Worm (Caenorhabditis elegans) whole organism, L2 larva: ENCODE measurements around the gene sri-45.

ENCODE experiments used
- C34F6.9 ChIP-seq: fragments of 150-350 bp; optimal IDR thresholded peaks from 2 replicates; lab custom pipeline; 2014; ENCODE audit warnings: missing biosample characterization, missing genetic modification characterization
- F13H6.1 ChIP-seq: sonication (generic microtip); optimal IDR thresholded peaks from 2 replicates; lab custom pipeline; 2016; ENCODE audit warnings: missing genetic modification characterization, missing compliant biosample characterization
- Y55F3AM.14 ChIP-seq: fragments of 200-800 bp; sonication (Bioruptor generic); optimal IDR thresholded peaks from 2 replicates; lab custom pipeline; 2018; ENCODE audit warnings: mild to moderate bottlenecking, missing genetic modification characterization, missing compliant biosample characterization
- alr-1 ChIP-seq: fragments of 150-350 bp; optimal IDR thresholded peaks from 2 replicates; lab custom pipeline; 2014; ENCODE audit warnings: missing biosample characterization, missing genetic modification characterization
- aly-2 ChIP-seq: fragments of 150-350 bp; optimal IDR thresholded peaks from 2 replicates; lab custom pipeline; 2014; ENCODE audit warnings: missing biosample characterization, missing genetic modification characterization
- ama-1 ChIP-seq: fragments of 150-350 bp; optimal IDR thresholded peaks from 2 replicates; lab custom pipeline; 2018; ENCODE audit warnings: inconsistent platforms
- blmp-1 ChIP-seq: sonication (generic microtip); optimal IDR thresholded peaks from 2 replicates; lab custom pipeline; 2017; ENCODE audit warnings: missing genetic modification characterization, mild to moderate bottlenecking, missing compliant biosample characterization, antibody characterized with exemption, moderate library complexity; ENCODE audit not compliant: insufficient read depth
- ceh-16 ChIP-seq: fragments of 150-350 bp; optimal IDR thresholded peaks from 2 replicates; lab custom pipeline; 2014; ENCODE audit warnings: missing biosample characterization, missing genetic modification characterization
- ceh-82 ChIP-seq: fragments of 150-350 bp; optimal IDR thresholded peaks from 2 replicates; lab custom pipeline; 2014; ENCODE audit warnings: missing biosample characterization, missing genetic modification characterization
- crh-2 ChIP-seq: sonication (generic microtip); optimal IDR thresholded peaks from 2 replicates; lab custom pipeline; 2017; ENCODE audit warnings: missing biosample characterization, missing genetic modification characterization
- dmd-4 ChIP-seq: sonication (generic microtip); optimal IDR thresholded peaks from 2 replicates; lab custom pipeline; 2017; ENCODE audit warnings: missing biosample characterization, missing genetic modification characterization
- egl-27 ChIP-seq: sonication (generic microtip); optimal IDR thresholded peaks from 3 replicates; lab custom pipeline; 2017; ENCODE audit warnings: missing biosample characterization, missing genetic modification reagents, missing genetic modification characterization
- elt-1 ChIP-seq: fragments of 150-350 bp; optimal IDR thresholded peaks from 2 replicates; lab custom pipeline; 2014; ENCODE audit warnings: missing biosample characterization, missing genetic modification characterization
- elt-3 ChIP-seq: sonication (generic microtip); optimal IDR thresholded peaks from 2 replicates; lab custom pipeline; 2017; ENCODE audit warnings: missing biosample characterization, missing genetic modification characterization
- fos-1 ChIP-seq: fragments of 150-350 bp; optimal IDR thresholded peaks from 2 replicates; lab custom pipeline; 2014; ENCODE audit warnings: missing biosample characterization, missing genetic modification characterization
- lin-11 ChIP-seq: fragments of 150-350 bp; sonication (generic microtip); optimal IDR thresholded peaks from 2 replicates; lab custom pipeline; 2014; ENCODE audit warnings: missing biosample characterization, missing genetic modification characterization, inconsistent platforms, mixed read lengths
- lin-13 ChIP-seq: fragments of 150-350 bp; optimal IDR thresholded peaks from 2 replicates; lab custom pipeline; 2014; ENCODE audit warnings: missing biosample characterization, missing genetic modification reagents, missing genetic modification characterization
- lin-39 ChIP-seq: fragments of 150-350 bp; optimal IDR thresholded peaks from 2 replicates; lab custom pipeline; 2014; ENCODE audit warnings: missing biosample characterization, missing genetic modification reagents, missing genetic modification characterization
- mab-5 ChIP-seq: fragments of 150-350 bp; optimal IDR thresholded peaks from 2 replicates; lab custom pipeline; 2014; ENCODE audit warnings: missing biosample characterization, missing genetic modification characterization
- mbf-1 ChIP-seq: sonication (generic microtip); optimal IDR thresholded peaks from 2 replicates; lab custom pipeline; 2017; ENCODE audit warnings: missing biosample characterization, missing genetic modification characterization
- mdl-1 ChIP-seq, 2 experiments: fragments of 150-350 bp in 1 of 2; sonication (generic microtip) in 1 of 2; optimal IDR thresholded peaks; 2 replicates each; lab custom pipeline; 2017; ENCODE audit warnings: missing biosample characterization in 2 of 2, missing genetic modification characterization in 2 of 2
- nhr-10 ChIP-seq: sonication (generic microtip); optimal IDR thresholded peaks from 2 replicates; lab custom pipeline; 2017; ENCODE audit warnings: missing biosample characterization, missing genetic modification characterization
- nhr-12 ChIP-seq: fragments of 150-350 bp; optimal IDR thresholded peaks from 2 replicates; lab custom pipeline; 2014; ENCODE audit warnings: missing biosample characterization, missing genetic modification characterization
- nhr-21 ChIP-seq: fragments of 150-350 bp; optimal IDR thresholded peaks from 2 replicates; lab custom pipeline; 2014; ENCODE audit warnings: missing biosample characterization, missing genetic modification characterization
- nhr-6 ChIP-seq: fragments of 150-350 bp; optimal IDR thresholded peaks from 2 replicates; lab custom pipeline; 2014; ENCODE audit warnings: missing biosample characterization, missing genetic modification characterization
- nhr-77 ChIP-seq: fragments of 150-350 bp; optimal IDR thresholded peaks from 2 replicates; lab custom pipeline; 2014; ENCODE audit warnings: missing biosample characterization, missing genetic modification characterization
- peb-1 ChIP-seq: fragments of 150-350 bp; optimal IDR thresholded peaks from 2 replicates; lab custom pipeline; 2014; ENCODE audit warnings: missing biosample characterization, missing genetic modification characterization
- sem-4 ChIP-seq: fragments of 150-350 bp; optimal IDR thresholded peaks from 2 replicates; lab custom pipeline; 2014; ENCODE audit warnings: missing biosample characterization, missing genetic modification reagents, missing genetic modification characterization
- skn-1 ChIP-seq: sonication (generic microtip); optimal IDR thresholded peaks from 2 replicates; lab custom pipeline; 2017; ENCODE audit warnings: missing biosample characterization, missing genetic modification characterization
- snpc-4 ChIP-seq: fragments of 150-350 bp; optimal IDR thresholded peaks from 2 replicates; lab custom pipeline; 2014; ENCODE audit warnings: missing biosample characterization, missing genetic modification characterization
- unc-39 ChIP-seq: fragments of 150-350 bp; optimal IDR thresholded peaks from 2 replicates; lab custom pipeline; 2014; ENCODE audit warnings: missing biosample characterization, missing genetic modification characterization
- unc-62 ChIP-seq: fragments of 150-350 bp; optimal IDR thresholded peaks from 2 replicates; lab custom pipeline; 2014; ENCODE audit warnings: missing biosample characterization, missing genetic modification reagents, missing genetic modification characterization
- zag-1 ChIP-seq: fragments of 150-350 bp; optimal IDR thresholded peaks from 2 replicates; lab custom pipeline; 2014; ENCODE audit warnings: missing biosample characterization, missing genetic modification characterization
- ztf-1 ChIP-seq: fragments of 200-800 bp; sonication (Bioruptor generic); conservative IDR thresholded peaks from 2 replicates; pipeline ENCODE4 v1.3.6; 2022; ENCODE audit warnings: missing genetic modification characterization, missing compliant biosample characterization
- ztf-4 ChIP-seq: fragments of 150-350 bp; optimal IDR thresholded peaks from 2 replicates; lab custom pipeline; 2014; ENCODE audit warnings: missing biosample characterization, missing genetic modification characterization

sri-45 gene

DNA sequence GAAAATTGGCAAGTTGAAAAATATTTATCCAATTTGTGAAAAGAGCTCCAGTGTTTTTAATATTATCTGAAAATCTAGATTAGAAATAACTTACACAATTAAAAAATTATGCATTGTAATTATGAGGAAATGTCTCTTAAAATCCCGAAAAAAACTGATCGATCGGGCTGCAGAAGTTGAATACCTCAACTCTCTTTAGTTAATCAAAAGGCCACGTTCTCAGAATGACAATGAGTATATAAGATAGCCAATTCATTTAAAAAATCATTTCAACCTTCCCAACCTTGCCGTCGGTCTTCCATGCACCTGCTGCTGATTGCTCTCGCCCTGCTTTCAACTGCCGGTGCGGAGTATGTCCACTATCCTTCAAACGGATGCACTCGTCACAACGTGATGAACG lies 28.2 kb upstream of the sri-45 start, which contains the start of gene T02H6.4:
T02H6.4 (plus strand) TSS at position 301 of the 400 bp plus-strand sequence.
- TF ChIP-seq ztf-4 (tag; lab: Kevin White, UChicago) (no peak), mdl-1 (tag; optimal IDR thresholded peaks at IDR 0.05; lab: Kevin White, UChicago) (no peak), nhr-77 (tag; lab: Kevin White, UChicago) (no peak), egl-27 (tag; lab: Kevin White, UChicago) (no peak)

DNA sequence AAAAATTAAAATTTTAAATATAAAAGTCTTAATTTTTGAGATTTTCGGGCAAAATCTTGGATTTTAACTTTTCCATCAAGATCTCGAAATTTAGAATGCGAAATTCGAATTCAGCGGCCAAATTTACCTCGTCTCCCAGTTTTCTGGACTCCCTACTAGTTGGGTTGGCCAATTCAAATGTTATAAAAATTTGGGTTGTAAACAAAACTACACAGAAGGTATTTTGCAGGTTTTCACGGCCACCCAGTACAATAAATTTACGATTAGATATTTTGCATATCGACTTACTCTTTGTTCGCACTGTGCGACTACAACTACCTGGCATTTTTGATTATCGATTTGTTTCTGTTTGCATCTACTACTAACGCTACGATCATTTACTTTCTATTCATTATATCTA lies 23.2 kb upstream of the sri-45 start, which contains the start of gene T02H6.5:
T02H6.5 (plus strand) TSS at position 301 of the 400 bp plus-strand sequence.
- TF ChIP-seq lin-13 (GFP tag; lab: Kevin White, UChicago): no peak
- no peak for TF ChIP-seq mdl-1 (tag; optimal IDR thresholded peaks at IDR 0.05; lab: Kevin White, UChicago)
- no peak for TF ChIP-seq mab-5 (tag; lab: Kevin White, UChicago)
- TF ChIP-seq fos-1 (tag; lab: Kevin White, UChicago): no peak
- TF ChIP-seq snpc-4: no peak
- TF ChIP-seq mbf-1 (tag; lab: Kevin White, UChicago): no peak
- no peak for TF ChIP-seq nhr-6 (tag; lab: Kevin White, UChicago)
- TF ChIP-seq F13H6.1: no peak
- no peak for TF ChIP-seq blmp-1 (tag; lab: Kevin White, UChicago)
- TF ChIP-seq ceh-16 (tag; lab: Kevin White, UChicago): no peak
- TF ChIP-seq egl-27 (tag; lab: Kevin White, UChicago): no peak
- TF ChIP-seq aly-2 (tag; lab: Kevin White, UChicago): no peak
- no peak for TF ChIP-seq skn-1 (tag; lab: Kevin White, UChicago)
- no peak for TF ChIP-seq elt-3 (tag; lab: Kevin White, UChicago)
- no peak for TF ChIP-seq peb-1 (tag; lab: Kevin White, UChicago)
- TF ChIP-seq lin-39 (tag; lab: Kevin White, UChicago): no peak

DNA sequence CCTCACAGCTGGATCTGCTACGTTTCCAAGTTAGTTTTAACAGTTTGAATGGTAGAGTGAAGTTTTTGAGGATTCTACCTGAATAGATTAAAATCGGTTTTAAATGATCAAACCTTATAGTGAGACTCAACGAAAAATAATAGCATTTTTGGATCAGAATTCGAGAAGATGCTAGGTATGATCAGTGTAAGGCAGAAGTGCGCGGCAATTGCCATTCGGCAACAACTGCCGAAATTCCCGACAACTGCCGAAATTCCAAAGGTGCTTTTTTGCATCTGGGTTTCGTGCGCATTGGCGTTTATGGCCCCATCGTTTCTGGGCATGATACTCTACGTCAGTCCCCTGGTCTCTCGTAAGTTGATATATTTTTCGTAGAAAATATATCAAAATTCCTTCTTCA lies 21.9 kb upstream of the sri-45 start, which contains the start of gene T02H6.6:
T02H6.6 (plus strand) TSS at position 301 of the 400 bp plus-strand sequence.
- TF ChIP-seq aly-2 (tag; lab: Kevin White, UChicago) (no peak), zag-1 (tag; lab: Kevin White, UChicago) (no peak), ztf-4 (tag; lab: Kevin White, UChicago) (no peak), Y55F3AM.14 (no peak), lin-11 (tag; lab: Kevin White, UChicago) (no peak), unc-62 (GFP tag; lab: Kevin White, UChicago) (no peak), alr-1 (no peak), nhr-21 (no peak)

DNA sequence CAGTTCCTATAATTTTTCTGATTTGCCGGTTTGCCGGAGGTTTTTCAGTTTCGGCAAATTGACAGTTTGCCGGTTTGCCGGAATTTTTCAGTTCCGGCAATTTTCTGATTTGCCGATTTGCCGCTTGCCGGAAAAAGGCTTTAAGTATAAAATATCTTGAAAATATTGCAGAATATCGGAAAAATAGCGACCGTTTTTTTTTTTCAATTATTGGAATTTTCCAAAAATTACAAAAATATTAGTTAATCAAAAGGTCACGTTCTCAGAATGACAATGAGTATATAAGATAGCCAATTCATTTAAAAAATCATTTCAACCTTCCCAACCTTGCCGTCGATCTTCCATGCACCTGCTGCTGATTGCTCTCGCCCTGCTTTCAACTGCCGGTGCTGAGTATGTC lies 20.7 kb upstream of the sri-45 start, which contains the start of gene T02H6.7:
T02H6.7 (plus strand) TSS at position 301 of the 400 bp plus-strand sequence.
- TF ChIP-seq ztf-1 (GFP tag; lab: Robert Waterston, UW): no peak
- TF ChIP-seq mbf-1 (tag; lab: Kevin White, UChicago): no peak
- TF ChIP-seq elt-1: no peak
- TF ChIP-seq nhr-77 (tag; lab: Kevin White, UChicago): no peak
- no peak for TF ChIP-seq lin-11 (tag; lab: Kevin White, UChicago)
- TF ChIP-seq sem-4: no peak
- no peak for TF ChIP-seq ama-1 (lab: Kevin White, UChicago)
- no peak for TF ChIP-seq crh-2 (tag; lab: Kevin White, UChicago)
- no peak for TF ChIP-seq C34F6.9 (tag; lab: Kevin White, UChicago)
- no peak for TF ChIP-seq nhr-10 (tag; lab: Kevin White, UChicago)
- TF ChIP-seq ceh-82: no peak

DNA sequence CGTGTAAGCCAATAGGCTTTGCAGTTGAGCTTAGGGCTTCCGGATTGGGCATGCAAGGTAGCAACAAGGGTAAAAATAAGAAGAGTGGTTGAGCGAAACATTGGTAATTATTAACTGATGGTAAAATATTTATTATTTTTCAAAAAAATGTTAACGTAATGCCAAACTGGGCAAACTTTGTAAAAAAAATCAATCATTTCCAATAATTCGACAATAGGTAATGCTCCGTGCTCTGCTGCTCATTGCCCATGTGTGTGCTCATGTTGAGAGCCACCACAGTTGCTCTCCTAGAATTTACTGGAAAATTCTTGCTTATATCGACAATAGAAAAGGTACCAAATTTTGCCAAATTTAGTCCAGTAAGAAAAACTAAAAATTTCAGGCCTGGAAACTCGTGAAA lies 19.0 kb upstream of the sri-45 start, which contains the start of the genes T02H6.10 and T02H6.8:
T02H6.10 (minus strand) TSS at position 101 of the 400 bp plus-strand sequence.
T02H6.8 (plus strand) TSS at position 221 of the 400 bp plus-strand sequence.
- TF ChIP-seq lin-13 (GFP tag; lab: Kevin White, UChicago) (no peak), dmd-4 (no peak), egl-27 (tag; lab: Kevin White, UChicago) (no peak), elt-3 (tag; lab: Kevin White, UChicago) (no peak)
- TF ChIP-seq, all 48 proteins: peak for 0

DNA sequence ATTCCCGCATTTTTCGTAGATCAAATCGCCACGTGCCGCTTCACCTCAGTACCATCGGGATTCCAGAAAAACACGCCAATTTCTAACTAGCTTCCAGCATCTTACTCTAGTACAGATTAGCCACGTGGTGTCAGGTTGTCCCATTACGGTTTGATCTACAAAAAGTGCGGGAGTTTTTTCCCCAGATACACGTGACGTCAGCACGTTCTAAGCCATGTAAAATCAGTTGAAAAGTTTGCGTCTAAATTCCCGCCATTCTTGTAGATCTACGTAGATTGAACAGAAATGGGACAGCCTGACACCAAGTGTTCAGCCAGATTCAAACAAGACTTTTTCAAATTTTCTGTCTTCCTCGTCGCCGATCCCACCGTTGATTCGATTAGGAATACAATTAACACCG lies 17.0 kb upstream of the sri-45 start, which contains the start of gene T02H6.9:
T02H6.9 (plus strand) TSS at position 301 of the 400 bp plus-strand sequence.
- TF ChIP-seq dmd-4: no peak
- no peak for TF ChIP-seq unc-39 (tag; lab: Kevin White, UChicago)
- TF ChIP-seq nhr-12: no peak
- TF ChIP-seq alr-1: no peak
